Fruit fly (Drosophila melanogaster): ENCODE results near the gene Vps29.

Vps29 gene

DNA sequence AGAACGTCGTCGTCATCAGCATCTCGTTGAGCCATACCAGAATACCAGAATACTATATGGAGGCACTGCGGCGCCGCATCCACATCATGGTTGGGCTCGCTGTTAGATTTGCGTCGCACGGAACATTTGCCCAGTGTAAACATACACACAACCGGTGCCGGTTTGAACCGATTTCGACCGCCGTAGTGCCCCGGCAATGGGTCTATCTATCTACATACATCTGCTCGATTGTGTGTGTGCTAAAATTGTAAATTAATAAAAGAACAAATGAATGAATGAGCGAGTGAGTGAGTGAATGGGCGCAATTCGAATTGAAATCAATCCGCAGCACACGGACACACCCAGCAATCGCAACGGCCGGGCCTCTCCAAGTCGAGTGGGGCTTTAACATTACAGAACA, 25.1 kb upstream of the Vps29 start:
- TF ChIP-seq CTCF (optimal IDR thresholded peaks at IDR 0.05) (no peak), CG8478 (optimal IDR thresholded peaks at IDR 0.05) (no peak)

DNA sequence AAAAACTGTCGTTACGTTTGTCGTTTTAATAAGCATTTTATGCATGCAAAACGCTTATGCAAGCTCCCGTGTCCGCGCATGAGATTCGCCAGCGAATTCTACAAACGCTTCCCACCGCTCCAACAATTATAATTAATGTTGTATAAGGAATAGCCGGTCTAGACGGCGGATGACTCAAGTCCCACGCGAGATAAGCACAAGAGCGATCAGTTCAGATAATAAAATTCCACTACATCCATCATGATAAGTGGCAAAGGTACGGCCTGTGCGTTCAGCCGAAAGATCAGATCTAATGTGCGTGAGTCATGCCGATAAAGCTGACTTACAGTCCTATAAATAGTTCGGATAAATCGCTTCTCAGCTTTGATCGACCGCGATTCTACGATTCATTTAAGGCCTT, 24.0 kb upstream of the Vps29 start:
- no peak for TF ChIP-seq CG8478 (optimal IDR thresholded peaks at IDR 0.05)
- no peak for TF ChIP-seq CTCF (optimal IDR thresholded peaks at IDR 0.05)

DNA sequence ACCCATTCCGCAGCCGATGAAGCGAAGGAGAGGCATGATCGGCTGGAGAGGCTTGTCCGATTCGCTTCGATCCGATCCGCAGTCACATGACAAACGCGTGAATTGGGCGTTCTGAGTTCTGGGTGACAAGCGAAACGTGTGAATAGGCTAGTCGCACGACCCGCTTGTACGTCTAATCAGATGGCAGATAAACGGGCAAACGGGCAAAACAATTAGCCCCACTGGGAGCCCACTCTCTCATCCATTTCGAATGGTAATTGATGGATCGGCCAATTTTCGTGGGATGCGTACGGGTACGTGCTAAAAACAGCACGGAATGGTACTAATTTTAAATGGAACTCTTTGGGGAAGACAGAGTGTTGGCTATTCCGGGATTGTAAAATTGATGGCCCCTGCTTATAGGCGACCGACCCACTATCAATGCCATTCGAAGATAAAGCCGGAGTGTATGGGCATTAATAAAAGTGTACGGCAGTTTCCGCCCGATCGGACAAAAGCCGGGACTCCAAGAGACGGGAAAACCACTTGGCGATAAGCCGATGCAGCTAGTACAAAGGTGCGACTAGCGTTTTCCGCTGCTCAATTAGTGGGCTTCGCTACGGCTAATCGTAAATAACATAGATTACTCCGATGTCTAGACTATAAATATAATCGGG, 23.0 kb upstream of the Vps29 start:
- TF ChIP-seq CTCF (optimal IDR thresholded peaks at IDR 0.05), result no peak
- TF ChIP-seq CG8478 (optimal IDR thresholded peaks at IDR 0.05), result no peak

DNA sequence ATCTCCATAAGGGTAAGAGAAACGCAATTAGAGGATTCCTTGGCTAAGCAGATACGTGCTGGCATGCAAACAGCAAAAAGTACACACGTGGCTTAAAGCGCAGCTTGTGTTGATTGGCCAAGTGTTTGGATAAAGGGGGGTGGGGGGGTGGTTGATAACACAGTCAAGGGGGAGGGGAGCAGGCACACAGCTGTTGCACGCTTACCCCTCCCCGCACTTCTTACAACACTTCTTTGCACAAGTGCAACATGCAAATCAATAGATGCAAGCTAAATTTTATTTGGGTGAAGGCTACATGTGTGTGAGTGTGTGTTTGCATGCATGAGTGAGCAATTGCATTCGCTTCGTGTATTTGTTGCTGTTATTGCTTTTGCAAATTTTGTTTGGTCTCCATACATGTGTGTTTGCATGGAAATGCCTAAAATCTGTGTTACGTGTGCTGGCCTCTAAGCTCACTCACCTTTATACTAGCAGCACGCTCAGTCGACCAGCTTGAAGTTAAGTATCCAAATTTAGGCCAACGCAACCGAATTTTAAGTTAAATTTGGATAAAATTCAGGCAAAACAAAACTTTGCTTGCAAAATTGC, 22.1 kb upstream of the Vps29 start:
- TF ChIP-seq CG8478 (optimal IDR thresholded peaks at IDR 0.05) (no peak), CTCF (optimal IDR thresholded peaks at IDR 0.05) (no peak)

DNA sequence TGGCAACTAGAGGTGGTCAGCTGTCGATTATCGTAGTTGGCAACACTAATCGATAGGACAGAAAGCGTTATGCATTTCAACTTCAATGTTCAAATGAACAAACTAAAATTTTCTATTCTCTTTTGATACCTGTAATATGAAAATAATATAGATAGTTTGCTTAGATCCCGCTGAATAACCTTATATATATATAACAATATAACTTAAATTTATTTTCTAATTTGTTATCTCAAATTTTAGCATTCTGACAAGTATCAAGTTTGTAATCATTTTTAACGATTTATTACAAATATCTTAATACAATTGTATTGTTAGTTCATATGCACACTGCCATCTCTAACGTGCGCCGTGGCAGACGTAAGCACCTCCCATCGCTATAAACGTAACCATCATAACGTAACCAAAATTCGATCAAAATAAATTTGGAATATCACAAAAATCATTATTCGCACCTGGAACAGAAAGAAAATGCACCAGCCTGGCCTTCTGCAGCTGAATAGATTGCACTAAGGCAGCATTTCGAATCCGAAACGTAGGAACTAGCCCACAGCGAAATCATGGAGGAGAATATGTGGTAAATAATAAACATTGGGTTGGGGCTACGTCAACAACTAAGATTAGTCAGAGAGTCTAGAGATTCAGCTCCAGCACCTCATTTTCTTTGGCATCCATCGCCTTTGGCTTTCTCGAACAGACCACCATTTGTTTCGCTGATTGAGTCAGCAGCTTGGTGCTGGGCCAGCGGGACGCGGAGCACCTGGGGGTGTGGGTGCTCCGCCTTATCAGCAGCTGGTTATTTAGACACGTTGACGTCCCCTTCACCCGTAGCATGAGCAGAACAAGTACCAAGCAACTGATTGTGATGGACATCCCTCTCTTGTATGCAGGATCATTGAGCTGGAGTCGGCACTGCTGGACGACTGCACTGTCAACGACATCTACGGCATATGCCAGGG, 21.4 kb upstream of the Vps29 start, which contains the start of the genes Pino and TBC1D23:
Gene Pino (minus strand): TSS at position 22 of the 956 bp plus-strand sequence.
Gene TBC1D23 (plus strand): TSS at position 385 of the 956 bp plus-strand sequence.
- TF ChIP-seq CTCF (optimal IDR thresholded peaks at IDR 0.05), result no peak
- TF ChIP-seq CG8478 (optimal IDR thresholded peaks at IDR 0.05), result no peak

DNA sequence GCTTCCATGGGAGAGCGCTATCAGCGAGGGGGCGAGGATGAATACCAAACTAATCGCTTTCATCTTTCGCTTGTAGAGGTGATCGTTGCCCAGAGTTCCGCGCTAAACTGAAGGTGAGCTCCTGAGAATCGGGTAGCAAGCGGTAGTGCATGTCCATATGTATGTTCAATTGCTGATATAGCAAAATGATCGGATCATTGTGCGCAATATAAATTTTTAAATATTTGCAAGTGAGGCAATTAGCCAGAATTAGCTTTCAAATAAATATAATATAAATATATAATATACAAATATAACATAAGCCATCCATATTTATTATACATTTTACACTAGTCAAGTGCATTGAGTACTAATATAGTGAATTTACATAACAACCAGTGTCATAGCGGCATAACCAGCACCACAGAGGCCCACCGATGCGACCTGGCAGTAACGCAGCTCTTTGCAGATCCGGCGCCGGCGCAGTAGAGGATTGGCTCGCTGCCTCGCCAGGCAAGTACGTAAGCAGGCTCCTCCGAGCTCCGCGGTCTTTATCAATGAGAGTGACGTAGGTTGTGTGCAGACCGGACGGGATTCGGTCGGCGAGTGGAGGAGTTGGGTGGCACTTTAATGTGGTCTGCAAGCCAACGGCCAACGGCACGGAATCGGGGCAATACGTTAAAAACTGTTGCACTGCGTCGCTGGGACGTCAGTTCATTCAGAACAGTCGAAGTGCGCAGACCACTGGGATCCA, 16.4 kb upstream of the Vps29 start, which contains the start of the genes Iris and CG4577:
Gene Iris (minus strand): TSS at position 88 of the 733 bp plus-strand sequence.
Gene CG4577 (plus strand): TSS at position 683 of the 733 bp plus-strand sequence.
- no peak for TF ChIP-seq CTCF (optimal IDR thresholded peaks at IDR 0.05)
- TF ChIP-seq CG8478 (optimal IDR thresholded peaks at IDR 0.05), result no peak

DNA sequence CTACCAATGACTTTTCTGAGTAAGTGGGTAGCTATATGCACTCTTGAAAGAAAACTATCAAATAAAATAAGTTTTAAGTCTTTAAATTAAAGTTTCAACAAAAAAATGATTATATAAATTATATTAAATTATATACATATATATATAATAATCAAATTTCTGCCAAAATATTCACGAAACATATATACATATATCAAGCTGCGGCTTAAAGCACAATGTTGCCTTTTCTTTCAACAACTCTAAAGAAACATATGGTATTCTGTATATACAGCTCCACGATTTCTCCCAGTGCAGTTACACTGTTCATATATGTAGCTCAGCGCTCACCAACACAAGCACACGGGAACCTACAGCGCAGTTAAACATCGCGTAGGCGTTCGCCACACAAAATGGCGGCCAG, 15.1 kb upstream of the Vps29 start:
- TF ChIP-seq CG8478 (optimal IDR thresholded peaks at IDR 0.05) (no peak), CTCF (optimal IDR thresholded peaks at IDR 0.05) (no peak)

DNA sequence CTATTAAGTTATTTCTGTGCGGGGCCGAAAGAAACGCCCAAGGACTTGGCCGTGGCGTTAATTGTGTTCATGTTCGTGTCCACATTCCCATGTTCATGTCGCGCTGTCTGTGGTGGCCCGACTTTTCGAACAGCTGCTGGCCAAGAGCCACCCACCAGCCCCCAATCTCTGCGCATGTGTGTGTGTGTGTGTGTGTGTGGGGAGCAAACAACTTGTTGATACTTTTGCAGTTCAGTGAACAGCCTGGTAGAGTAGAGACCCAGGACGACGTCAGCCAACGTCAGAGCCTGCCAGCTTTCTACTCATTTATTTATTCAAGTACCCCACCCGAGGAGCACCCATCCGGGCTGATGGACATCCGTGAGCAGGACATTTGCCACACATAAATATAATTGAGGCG, 13.6 kb upstream of the Vps29 start:
- no peak for TF ChIP-seq CG8478 (optimal IDR thresholded peaks at IDR 0.05)
- TF ChIP-seq CTCF (optimal IDR thresholded peaks at IDR 0.05), result no peak

DNA sequence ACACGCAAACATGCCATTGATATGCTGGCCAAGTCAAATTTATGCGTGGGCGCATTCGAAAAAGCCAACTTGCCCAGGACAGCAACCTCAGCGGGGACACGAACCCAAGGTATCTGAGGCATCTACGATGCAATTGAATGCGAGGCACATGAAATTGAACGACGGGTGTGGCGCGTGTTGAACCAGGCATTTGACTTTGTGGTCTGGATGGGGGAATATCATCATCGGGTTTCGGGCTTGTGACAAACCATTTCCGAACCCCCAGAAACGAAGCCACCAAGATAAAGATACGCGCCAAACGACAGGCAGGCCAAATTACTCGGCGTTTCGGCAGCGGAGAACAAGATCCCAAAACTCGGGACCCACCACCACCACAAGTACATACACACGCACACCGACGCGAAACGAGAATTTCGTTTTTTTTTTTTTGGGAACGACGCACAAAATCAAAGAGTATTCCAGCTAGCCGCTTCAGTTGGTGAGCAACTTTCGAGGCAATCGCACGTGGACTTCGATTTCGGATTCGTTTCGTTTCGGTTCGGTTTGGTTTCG, 7.8 kb upstream of the Vps29 start, which contains the start of gene MFS3:
Gene MFS3 (plus strand): TSS at position 472 of the 552 bp plus-strand sequence.
- TF ChIP-seq CTCF (optimal IDR thresholded peaks at IDR 0.05), result peak; percentile 66 to 68
- TF ChIP-seq CG8478 (optimal IDR thresholded peaks at IDR 0.05), result no peak

DNA sequence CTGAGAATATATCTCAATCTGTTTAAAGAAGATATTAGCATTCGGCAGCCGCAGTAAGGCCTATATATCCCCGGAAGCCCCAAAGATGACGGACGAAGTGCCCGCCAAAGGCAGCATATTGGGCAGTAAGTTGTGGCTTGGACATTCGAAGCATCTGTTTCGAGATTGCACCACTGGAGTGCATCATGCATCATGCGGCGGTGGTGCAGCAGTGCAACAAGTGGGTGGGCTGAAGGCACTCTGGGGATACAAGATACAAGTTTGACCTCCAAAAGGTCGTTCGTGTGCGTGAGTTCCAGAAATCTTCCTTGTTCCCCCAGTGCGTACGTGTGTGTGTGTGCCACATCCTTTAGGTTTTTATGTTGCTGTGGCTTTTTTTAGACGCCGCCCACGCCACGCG, 7.3 kb upstream of the Vps29 start:
- TF ChIP-seq CTCF (optimal IDR thresholded peaks at IDR 0.05), result no peak
- no peak for TF ChIP-seq CG8478 (optimal IDR thresholded peaks at IDR 0.05)

DNA sequence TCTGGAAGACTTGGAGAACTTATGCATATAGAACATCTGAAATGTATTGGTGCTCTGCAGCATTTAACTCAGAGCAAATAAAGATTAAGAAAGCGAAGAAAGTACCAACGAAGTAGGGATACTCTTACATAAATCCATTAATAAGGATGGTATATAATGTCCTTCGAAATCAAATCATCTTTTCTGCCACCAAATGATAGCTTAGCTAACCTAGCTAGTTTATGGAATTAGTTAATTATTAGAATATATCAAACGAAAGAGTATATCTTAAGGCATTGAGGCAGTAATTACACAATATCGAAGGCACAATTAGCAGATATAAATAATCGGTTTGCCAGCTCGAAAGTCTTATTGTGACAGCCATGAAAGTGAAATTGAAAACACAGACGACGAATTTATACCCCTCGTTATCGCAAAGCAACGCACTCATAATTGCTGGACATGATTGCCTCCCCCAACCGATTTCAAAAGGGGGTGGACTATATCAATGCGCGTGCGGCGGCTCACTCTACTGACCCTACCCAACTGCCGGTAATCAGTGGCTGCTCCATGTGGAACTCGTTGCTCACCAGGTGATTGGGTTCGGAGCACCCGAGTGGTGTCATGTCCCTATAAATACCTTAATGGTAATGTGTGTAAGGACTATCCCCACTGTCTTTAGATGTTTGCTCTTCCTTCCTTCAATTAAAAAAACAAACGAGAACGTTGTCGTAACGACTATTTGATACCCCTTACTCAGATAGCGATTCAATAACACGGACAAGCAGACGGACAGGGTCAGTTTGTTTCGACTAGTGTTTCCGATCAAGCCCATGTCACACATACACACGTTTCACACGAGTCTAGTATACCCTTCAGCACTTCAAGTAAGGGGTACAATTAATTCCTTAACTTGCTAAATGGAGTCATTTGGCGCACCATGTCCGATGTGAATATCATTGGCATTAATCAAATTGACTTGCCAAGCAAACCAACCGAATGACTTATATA, 5.9 kb upstream of the Vps29 start:
- TF ChIP-seq CTCF (optimal IDR thresholded peaks at IDR 0.05), result no peak
- no peak for TF ChIP-seq CG8478 (optimal IDR thresholded peaks at IDR 0.05)

DNA sequence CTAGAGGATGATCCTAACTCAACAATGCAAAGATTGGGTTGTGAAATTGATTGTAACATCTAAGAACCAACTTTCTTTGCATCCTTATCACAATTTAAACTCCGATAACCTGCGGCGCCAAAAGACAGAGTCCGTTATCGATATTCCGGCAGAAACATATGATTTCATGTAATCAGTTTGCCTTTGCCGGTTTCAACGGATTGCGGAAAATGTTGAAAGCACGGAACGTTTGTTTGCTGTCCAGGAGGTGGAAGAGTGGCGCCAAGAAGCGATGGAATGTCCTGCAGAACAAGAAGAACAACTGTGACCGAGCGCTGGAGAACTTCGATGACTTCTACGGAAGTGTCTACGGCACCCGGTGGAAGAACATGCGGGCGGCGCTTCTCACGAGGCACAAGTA, 2.9 kb upstream of the Vps29 start:
- TF ChIP-seq CTCF (optimal IDR thresholded peaks at IDR 0.05), result no peak
- no peak for TF ChIP-seq CG8478 (optimal IDR thresholded peaks at IDR 0.05)

DNA sequence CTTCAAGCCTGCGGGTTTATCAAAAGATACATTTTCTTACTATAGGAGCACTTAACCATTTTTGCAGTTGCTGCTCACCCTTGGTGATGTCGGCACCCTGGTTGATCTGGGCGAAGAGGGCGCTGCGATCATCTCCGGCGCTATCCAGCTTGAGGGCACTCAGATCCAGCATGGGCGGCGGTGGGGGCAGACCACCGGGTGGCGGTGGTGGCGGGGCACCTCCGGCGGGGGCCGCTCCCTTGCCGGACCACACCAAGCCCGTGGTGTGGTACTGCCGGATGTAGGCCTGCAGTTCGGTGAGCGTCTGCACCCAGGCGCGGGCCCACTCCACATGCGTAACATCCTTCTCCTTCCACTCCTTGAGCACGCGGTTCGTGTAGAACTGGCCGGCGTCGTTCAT, 2.1 kb downstream of the Vps29 start:
- TF ChIP-seq CG8478 (optimal IDR thresholded peaks at IDR 0.05) (no peak), CTCF (optimal IDR thresholded peaks at IDR 0.05) (no peak)
